Worm (Caenorhabditis elegans): ENCODE data around the gene mdf-2.

DNA sequence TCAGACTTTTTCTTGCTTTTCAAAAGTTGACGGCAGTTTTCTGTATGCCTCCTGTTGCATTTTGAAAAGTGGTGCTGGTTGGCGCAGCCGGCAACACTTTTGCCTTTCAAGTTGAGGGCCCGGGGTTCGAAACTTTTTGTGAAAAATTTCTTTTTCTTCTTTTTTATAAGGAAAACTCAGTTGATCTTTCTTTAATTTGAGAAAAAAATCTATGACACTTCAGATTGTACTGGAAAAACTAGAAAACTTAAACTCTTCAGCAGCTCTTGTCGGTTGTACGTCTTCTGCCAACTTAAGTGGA, 23.9 kb upstream of the mdf-2 start:
- TF ChIP-seq ztf-7 (tag; optimal IDR thresholded peaks at IDR 0.05) (no peak), ama-1 (optimal IDR thresholded peaks at IDR 0.05) (no peak), set-16 (GFP tag; IDR thresholded peaks at IDR 0.05) (no peak), lin-15B (tag; optimal IDR thresholded peaks at IDR 0.05) (no peak), nhr-76 (tag; optimal IDR thresholded peaks at IDR 0.05) (no peak), ztf-11 (tag; optimal IDR thresholded peaks at IDR 0.05) (no peak), ces-1 (GFP tag; optimal IDR thresholded peaks at IDR 0.05) (no peak), snpc-4 (tag; optimal IDR thresholded peaks at IDR 0.05) (no peak), unc-130 (GFP tag; optimal IDR thresholded peaks at IDR 0.05) (no peak), jun-1 (tag; optimal IDR thresholded peaks at IDR 0.05) (no peak)
